Worm (Caenorhabditis elegans) whole organism, midembryonic: ENCODE results near the gene dcaf-1.

Experiments used
- T22C8.4 ChIP-seq: fragments of 200-800 bp; sonication (Bioruptor generic); IDR thresholded peaks from 2 replicates; pipeline ENCODE4 v1.3.6; 2022; ENCODE audit warnings: missing genetic modification characterization, missing compliant biosample characterization
- cog-1 ChIP-seq: sonication (generic microtip); optimal IDR thresholded peaks from 2 replicates; lab custom pipeline; 2016; ENCODE audit warnings: missing genetic modification characterization, missing compliant biosample characterization
- flt-1 ChIP-seq: fragments of 200-800 bp; sonication (Bioruptor generic); IDR thresholded peaks from 2 replicates; pipeline ENCODE4 v1.3.6; 2022; ENCODE audit warnings: missing genetic modification characterization, missing compliant biosample characterization
- klf-2 ChIP-seq: fragments of 200-800 bp; sonication (Bioruptor generic); conservative IDR thresholded peaks from 2 replicates; pipeline ENCODE4 v1.3.6; 2022; ENCODE audit warnings: missing genetic modification reagents, missing genetic modification characterization, missing compliant biosample characterization
- med-1 ChIP-seq: sonication (generic microtip); optimal IDR thresholded peaks from 2 replicates; lab custom pipeline; 2017; ENCODE audit warnings: missing genetic modification characterization, mild to moderate bottlenecking, missing compliant biosample characterization, antibody characterized with exemption, missing genetic modification reagents; ENCODE audit not compliant: insufficient read depth
- ref-1 ChIP-seq: fragments of 200-800 bp; sonication (Bioruptor generic); conservative IDR thresholded peaks from 2 replicates; pipeline ENCODE4 v1.3.6; 2022; ENCODE audit warnings: missing genetic modification reagents, missing genetic modification characterization, missing compliant biosample characterization
- tab-1 ChIP-seq: fragments of 200-800 bp; sonication (Bioruptor generic); IDR thresholded peaks from 2 replicates; pipeline ENCODE4 v1.3.6; 2022; ENCODE audit warnings: missing genetic modification characterization, missing compliant biosample characterization
- ztf-23 ChIP-seq: fragments of 200-800 bp; sonication (Bioruptor generic); IDR thresholded peaks from 2 replicates; pipeline ENCODE4 v1.3.6; 2022; ENCODE audit warnings: missing genetic modification reagents, missing genetic modification characterization, missing compliant biosample characterization
- ztf-29 ChIP-seq: fragments of 200-800 bp; sonication (Bioruptor generic); IDR thresholded peaks from 2 replicates; pipeline ENCODE4 v1.3.6; 2022; ENCODE audit warnings: missing genetic modification reagents, missing genetic modification characterization, missing compliant biosample characterization

Gene dcaf-1

DNA sequence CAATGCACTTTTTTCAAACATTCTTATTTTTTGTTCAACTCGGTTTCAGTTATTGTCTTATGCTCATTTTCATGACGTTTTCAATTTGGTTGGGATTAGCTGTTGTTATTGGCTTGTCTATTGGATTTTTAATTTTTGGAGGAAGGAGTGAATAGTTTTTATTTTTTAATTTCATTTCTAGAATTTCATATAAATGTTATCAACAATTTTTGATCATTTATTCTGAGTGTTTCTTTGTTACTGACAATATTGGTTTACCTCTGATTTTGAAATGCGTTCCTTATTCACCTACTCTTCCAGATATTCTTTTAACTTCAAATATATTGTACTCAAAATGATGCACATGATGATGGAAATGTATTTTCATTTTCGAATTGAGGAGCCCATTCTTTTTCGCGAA is 52.5 kb downstream of the dcaf-1 start, which contains the start of gene F58G6.7:
Gene F58G6.7 (plus strand): TSS at position 301 of the 400 bp plus-strand sequence.
- TF ChIP-seq tab-1 (GFP tag; lab: Robert Waterston, UW) = no peak
- no peak for TF ChIP-seq ref-1 (GFP tag; lab: Robert Waterston, UW)
- TF ChIP-seq med-1 (GFP tag; lab: Kevin White, UChicago) = no peak
- TF ChIP-seq ztf-23 = no peak
- TF ChIP-seq cog-1 (tag; lab: Kevin White, UChicago) = no peak
- no peak for TF ChIP-seq ztf-29 (GFP tag; lab: Robert Waterston, UW)
- no peak for TF ChIP-seq klf-2 (GFP tag; lab: Robert Waterston, UW)
- TF ChIP-seq flt-1 (GFP tag; lab: Robert Waterston, UW) = no peak
- no peak for TF ChIP-seq T22C8.4 (GFP tag; lab: Robert Waterston, UW)

DNA sequence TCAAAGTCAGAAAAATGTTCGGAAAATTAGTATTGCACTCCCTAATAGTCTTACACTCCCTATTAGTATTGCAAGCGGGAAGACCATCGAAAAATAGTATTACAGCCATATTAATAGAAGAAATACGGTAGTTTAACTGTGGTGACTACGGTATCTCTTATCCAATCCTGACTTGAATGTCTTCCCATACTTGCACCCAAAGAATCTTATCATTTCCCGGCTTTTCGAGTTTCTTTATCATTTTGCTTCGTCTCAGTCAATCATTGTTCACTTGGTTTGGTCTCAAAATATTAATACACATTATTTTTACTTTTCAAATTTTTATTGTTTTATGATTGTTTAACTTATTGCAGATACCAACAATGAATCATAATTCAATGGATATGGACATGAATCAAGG is 53.3 kb downstream of the dcaf-1 start, which contains the start of gene F58G6.3:
Gene F58G6.3 (plus strand): TSS at position 352 of the 400 bp plus-strand sequence.
- TF ChIP-seq flt-1 (GFP tag; lab: Robert Waterston, UW) (no peak), med-1 (GFP tag; lab: Kevin White, UChicago) (no peak), ztf-29 (GFP tag; lab: Robert Waterston, UW) (no peak), klf-2 (GFP tag; lab: Robert Waterston, UW) (no peak)

DNA sequence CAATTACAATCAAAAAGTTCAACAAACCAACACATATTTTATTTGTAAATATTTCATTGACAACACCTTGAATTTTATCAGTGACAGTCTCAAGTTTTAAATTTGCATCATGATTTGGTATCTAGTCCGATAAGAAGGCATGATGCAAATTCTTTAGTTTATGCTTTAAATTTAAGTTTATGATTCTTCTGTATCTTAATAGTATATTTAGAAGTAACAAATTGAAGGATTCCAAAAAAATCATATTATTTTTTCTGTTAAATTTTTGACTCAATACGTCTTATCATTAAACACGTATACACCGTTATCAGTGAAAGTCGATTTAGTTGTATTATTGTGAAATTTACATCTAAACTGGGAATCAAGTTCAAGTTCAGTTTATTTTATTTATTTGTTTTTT is 55.3 kb downstream of the dcaf-1 start, which contains the start of gene chca-1:
Gene chca-1 (plus strand): TSS at position 161 of the 400 bp plus-strand sequence.
- no peak for TF ChIP-seq ztf-29 (GFP tag; lab: Robert Waterston, UW)

DNA sequence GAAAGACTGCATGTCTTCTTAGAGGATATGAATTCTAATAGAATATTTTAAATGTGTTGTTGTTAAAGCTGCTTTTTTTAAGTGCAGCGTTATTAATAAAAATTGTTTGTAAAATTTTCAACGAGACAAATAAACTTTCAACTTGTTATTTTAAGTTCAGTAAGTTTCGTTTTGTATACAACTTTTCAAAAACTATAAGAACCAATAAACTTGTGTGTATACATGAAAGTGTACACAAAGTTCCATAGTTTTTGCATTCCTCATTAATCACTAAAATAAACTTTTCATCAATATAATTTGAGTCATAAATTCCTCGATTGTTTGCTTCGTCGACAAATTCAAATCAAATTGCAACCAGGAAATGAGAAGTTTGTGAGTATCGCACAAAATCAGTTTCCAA is 57.8 kb downstream of the dcaf-1 start, which contains the start of gene srm-3:
Gene srm-3 (plus strand): TSS at position 301 of the 400 bp plus-strand sequence.
- TF ChIP-seq ztf-29 (GFP tag; lab: Robert Waterston, UW) (no peak), med-1 (GFP tag; lab: Kevin White, UChicago) (no peak), klf-2 (GFP tag; lab: Robert Waterston, UW) (no peak), tab-1 (GFP tag; lab: Robert Waterston, UW) (no peak), cog-1 (tag; lab: Kevin White, UChicago) (no peak), ztf-23 (no peak)

DNA sequence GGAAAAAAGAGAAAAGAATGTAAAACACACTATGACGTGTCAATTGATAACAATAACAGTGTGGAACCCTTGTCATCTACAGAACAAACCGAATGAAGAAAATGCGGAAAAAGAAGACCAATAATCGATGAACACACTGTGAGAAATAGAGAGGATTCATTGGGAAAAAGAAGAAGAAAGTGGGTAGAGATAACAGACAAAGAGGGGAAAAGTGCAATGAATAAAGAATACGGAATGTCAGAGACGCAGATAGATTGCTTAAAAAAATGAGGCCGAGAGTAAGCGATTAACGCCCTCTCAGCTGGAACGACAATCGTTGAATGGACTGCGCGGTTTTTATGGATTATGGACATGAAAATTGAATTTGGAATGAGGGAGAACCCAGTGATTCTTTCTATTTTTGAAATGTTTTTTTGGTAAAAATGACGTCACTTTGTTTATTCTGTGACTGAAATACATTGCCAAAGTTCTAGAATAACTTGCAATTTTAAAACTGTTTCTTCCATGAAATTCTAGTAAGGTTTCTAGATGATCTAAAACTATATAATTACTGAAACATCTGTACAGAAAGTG is 58.6 kb downstream of the dcaf-1 start, which contains the start of gene amph-1:
Gene amph-1 (minus strand): TSS at position 85 of the 573 bp plus-strand sequence.
- no peak for TF ChIP-seq cog-1 (tag; lab: Kevin White, UChicago)
- TF ChIP-seq med-1 (GFP tag; lab: Kevin White, UChicago) = no peak
- TF ChIP-seq flt-1 (GFP tag; lab: Robert Waterston, UW) = no peak
- no peak for TF ChIP-seq ztf-29 (GFP tag; lab: Robert Waterston, UW)
- no peak for TF ChIP-seq klf-2 (GFP tag; lab: Robert Waterston, UW)
- TF ChIP-seq ref-1 (GFP tag; lab: Robert Waterston, UW) = no peak
